Worm (Caenorhabditis elegans) whole organism, L1 larva: Measurements from ENCODE around the gene str-12.

Experiments used
- C04F5.9 ChIP-seq: sonication (generic microtip); optimal IDR thresholded peaks from 2 replicates; lab custom pipeline; 2016; ENCODE audit warnings: missing genetic modification characterization, missing compliant biosample characterization
- C16A3.4 ChIP-seq: fragments of 150-350 bp; optimal IDR thresholded peaks from 2 replicates; lab custom pipeline; 2014; ENCODE audit warnings: missing biosample characterization, missing genetic modification characterization
- C34B4.2 ChIP-seq: sonication (generic microtip); optimal IDR thresholded peaks from 2 replicates; lab custom pipeline; 2017; ENCODE audit warnings: mild to moderate bottlenecking, missing genetic modification characterization, missing compliant biosample characterization
- F16B12.6 ChIP-seq: fragments of 150-350 bp; optimal IDR thresholded peaks from 2 replicates; lab custom pipeline; 2014; ENCODE audit warnings: missing biosample characterization, missing genetic modification characterization
- Y116A8C.19 ChIP-seq: sonication (generic microtip); optimal IDR thresholded peaks from 2 replicates; lab custom pipeline; 2016; ENCODE audit warnings: missing compliant biosample characterization, missing genetic modification characterization, borderline replicate concordance
- aha-1 ChIP-seq: fragments of 150-350 bp; optimal IDR thresholded peaks from 2 replicates; lab custom pipeline; 2014; ENCODE audit warnings: missing biosample characterization, missing genetic modification characterization
- aly-2 ChIP-seq: fragments of 150-350 bp; optimal IDR thresholded peaks from 2 replicates; lab custom pipeline; 2014; ENCODE audit warnings: missing biosample characterization, missing genetic modification characterization
- blmp-1 ChIP-seq: fragments of 150-350 bp; optimal IDR thresholded peaks from 2 replicates; lab custom pipeline; 2014; ENCODE audit warnings: missing biosample characterization, missing genetic modification characterization
- ceh-82 ChIP-seq, 3 experiments: fragments of 150-350 bp in 1 of 3; sonication (generic microtip) in 2 of 3; optimal IDR thresholded peaks; 2 replicates each; lab custom pipeline; 2014 to 2017; ENCODE audit warnings: missing biosample characterization in 3 of 3, missing genetic modification characterization in 3 of 3
- ceh-88 ChIP-seq: fragments of 200-800 bp; sonication (Bioruptor generic); IDR thresholded peaks from 2 replicates; pipeline ENCODE4 v1.3.6; 2022; ENCODE audit warnings: missing genetic modification characterization, missing compliant biosample characterization
- ceh-90 ChIP-seq: sonication (generic microtip); optimal IDR thresholded peaks from 2 replicates; lab custom pipeline; 2016; ENCODE audit warnings: missing genetic modification characterization, missing compliant biosample characterization
- dpl-1 ChIP-seq, 3 experiments: fragments of 150-350 bp in 2 of 3; sonication (generic microtip) in 1 of 3; optimal IDR thresholded peaks; 2 replicates each; lab custom pipeline; 2014 to 2017; ENCODE audit warnings: missing biosample characterization in 3 of 3, missing genetic modification characterization in 3 of 3, missing genetic modification reagents in 3 of 3
- efl-1 ChIP-seq, 4 experiments: fragments of 150-350 bp; optimal IDR thresholded peaks in 3 of 4; peaks in 1 of 4; 1 replicate in 1 of 4; 2 replicates in 3 of 4; lab custom pipeline; 2014; ENCODE audit warnings: missing biosample characterization in 2 of 4, missing genetic modification characterization in 2 of 4, missing genetic modification reagents in 2 of 4
- efl-3 ChIP-seq: fragments of 200-800 bp; sonication (Bioruptor generic); optimal IDR thresholded peaks from 2 replicates; lab custom pipeline; 2018; ENCODE audit warnings: mild to moderate bottlenecking, missing genetic modification characterization, missing compliant biosample characterization
- egl-13 ChIP-seq: sonication (generic microtip); optimal IDR thresholded peaks from 2 replicates; lab custom pipeline; 2016; ENCODE audit warnings: missing genotype, missing genetic modification reagents, missing genetic modification characterization, missing compliant biosample characterization
- egl-27 ChIP-seq, 2 experiments: fragments of 150-350 bp in 1 of 2; sonication (generic microtip); optimal IDR thresholded peaks; 3 replicates each; lab custom pipeline; 2017 to 2018; ENCODE audit warnings: missing biosample characterization in 2 of 2, missing genetic modification characterization in 2 of 2, missing genetic modification reagents in 2 of 2
- elt-2 ChIP-seq: sonication (generic microtip); optimal IDR thresholded peaks from 2 replicates; lab custom pipeline; 2016; ENCODE audit warnings: missing genetic modification characterization, mild to moderate bottlenecking, inconsistent platforms, missing compliant biosample characterization, missing genetic modification reagents
- elt-3 ChIP-seq, 6 experiments: fragments of 150-350 bp in 1 of 6; sonication (generic microtip); optimal IDR thresholded peaks; 2 replicates each; lab custom pipeline; 2017 to 2018; ENCODE audit warnings: missing biosample characterization in 6 of 6, missing genetic modification characterization in 6 of 6, inconsistent platforms in 1 of 6
- fos-1 ChIP-seq: fragments of 150-350 bp; optimal IDR thresholded peaks from 2 replicates; lab custom pipeline; 2014; ENCODE audit warnings: missing biosample characterization, missing genetic modification characterization
- hlh-17 ChIP-seq: fragments of 200-800 bp; sonication (Bioruptor generic); optimal IDR thresholded peaks from 2 replicates; lab custom pipeline; 2018; ENCODE audit warnings: missing genetic modification characterization, mild to moderate bottlenecking, missing compliant biosample characterization, moderate library complexity, borderline replicate concordance
- hlh-4 ChIP-seq: sonication (generic microtip); optimal IDR thresholded peaks from 2 replicates; lab custom pipeline; 2016; ENCODE audit warnings: mild to moderate bottlenecking, missing genetic modification characterization, missing compliant biosample characterization
- hpl-2 ChIP-seq: fragments of 150-350 bp; optimal IDR thresholded peaks from 2 replicates; lab custom pipeline; 2014; ENCODE audit warnings: missing biosample characterization, missing genetic modification reagents, missing genetic modification characterization
- irx-1 ChIP-seq: sonication (generic microtip); optimal IDR thresholded peaks from 2 replicates; lab custom pipeline; 2016; ENCODE audit warnings: missing genetic modification characterization, missing compliant biosample characterization
- isw-1 ChIP-seq: fragments of 200-800 bp; sonication (Bioruptor generic); IDR thresholded peaks from 2 replicates; pipeline ENCODE4 v1.3.6; 2022; ENCODE audit warnings: missing genetic modification characterization, missing compliant biosample characterization
- lin-13 ChIP-seq: fragments of 150-350 bp; optimal IDR thresholded peaks from 2 replicates; lab custom pipeline; 2014; ENCODE audit warnings: missing biosample characterization, missing genetic modification reagents, missing genetic modification characterization
- lin-14 ChIP-seq: fragments of 200-800 bp; sonication (Bioruptor generic); optimal IDR thresholded peaks from 2 replicates; lab custom pipeline; 2018; ENCODE audit warnings: mild to moderate bottlenecking, missing genetic modification characterization, moderate library complexity, missing compliant biosample characterization
- lsy-2 ChIP-seq, 2 experiments: fragments of 150-350 bp; optimal IDR thresholded peaks; 2 replicates each; lab custom pipeline; 2014; ENCODE audit warnings: missing biosample characterization in 2 of 2, missing genetic modification characterization in 2 of 2
- mdl-1 ChIP-seq, 2 experiments: fragments of 150-350 bp; optimal IDR thresholded peaks; 2 replicates each; lab custom pipeline; 2014 to 2017; ENCODE audit warnings: missing biosample characterization in 2 of 2, missing genetic modification characterization in 2 of 2, inconsistent platforms in 1 of 2
- mef-2 ChIP-seq: fragments of 150-350 bp; optimal IDR thresholded peaks from 2 replicates; lab custom pipeline; 2014; ENCODE audit warnings: missing biosample characterization, missing genetic modification characterization
- nhr-11 ChIP-seq: fragments of 150-350 bp; optimal IDR thresholded peaks from 2 replicates; lab custom pipeline; 2014; ENCODE audit warnings: missing biosample characterization, missing genetic modification characterization
- nhr-19 ChIP-seq: fragments of 200-800 bp; sonication (Bioruptor generic); conservative IDR thresholded peaks from 2 replicates; pipeline ENCODE4 v1.3.6; 2022; ENCODE audit warnings: missing genetic modification characterization, missing compliant biosample characterization
- nhr-20 ChIP-seq: sonication (generic microtip); optimal IDR thresholded peaks from 2 replicates; lab custom pipeline; 2016; ENCODE audit warnings: mild to moderate bottlenecking, missing genetic modification characterization, missing compliant biosample characterization
- nhr-237 ChIP-seq: fragments of 150-350 bp; optimal IDR thresholded peaks from 2 replicates; lab custom pipeline; 2014; ENCODE audit warnings: missing biosample characterization, missing genetic modification characterization
- nhr-28 ChIP-seq: fragments of 150-350 bp; optimal IDR thresholded peaks from 2 replicates; lab custom pipeline; 2014; ENCODE audit warnings: missing biosample characterization, missing genetic modification characterization
- nhr-47 ChIP-seq: sonication (generic microtip); optimal IDR thresholded peaks from 2 replicates; lab custom pipeline; 2016; ENCODE audit warnings: mild to moderate bottlenecking, missing genetic modification characterization, moderate library complexity, missing compliant biosample characterization
- nhr-71 ChIP-seq: sonication (generic microtip); optimal IDR thresholded peaks from 2 replicates; lab custom pipeline; 2016; ENCODE audit warnings: mild to moderate bottlenecking, missing genetic modification characterization, moderate library complexity, missing compliant biosample characterization
- nhr-77 ChIP-seq: fragments of 150-350 bp; optimal IDR thresholded peaks from 2 replicates; lab custom pipeline; 2014; ENCODE audit warnings: missing biosample characterization, missing genetic modification characterization
- nhr-84 ChIP-seq: sonication (generic microtip); optimal IDR thresholded peaks from 2 replicates; lab custom pipeline; 2017; ENCODE audit warnings: missing biosample characterization, missing genetic modification characterization
- nhr-90 ChIP-seq: sonication (generic microtip); optimal IDR thresholded peaks from 2 replicates; lab custom pipeline; 2016; ENCODE audit warnings: mild to moderate bottlenecking, missing genetic modification characterization, missing compliant biosample characterization; ENCODE audit not compliant: poor library complexity
- pag-3 ChIP-seq: sonication (generic microtip); optimal IDR thresholded peaks from 2 replicates; lab custom pipeline; 2017; ENCODE audit warnings: missing genetic modification characterization, mild to moderate bottlenecking, missing compliant biosample characterization, antibody characterized with exemption, borderline replicate concordance; ENCODE audit not compliant: insufficient read depth
- pax-3 ChIP-seq: fragments of 200-800 bp; sonication (Bioruptor generic); optimal IDR thresholded peaks from 2 replicates; lab custom pipeline; 2018; ENCODE audit warnings: mild to moderate bottlenecking, missing genetic modification characterization, moderate library complexity, missing compliant biosample characterization
- sox-4 ChIP-seq: sonication (generic microtip); optimal IDR thresholded peaks from 2 replicates; lab custom pipeline; 2016; ENCODE audit warnings: missing genetic modification characterization, missing compliant biosample characterization
- sptf-1 ChIP-seq: fragments of 150-350 bp; optimal IDR thresholded peaks from 2 replicates; lab custom pipeline; 2014; ENCODE audit warnings: missing biosample characterization, missing genetic modification characterization
- tbx-2 ChIP-seq: sonication (generic microtip); optimal IDR thresholded peaks from 2 replicates; lab custom pipeline; 2016; ENCODE audit warnings: missing genetic modification characterization, missing compliant biosample characterization
- unc-130 ChIP-seq: fragments of 150-350 bp; optimal IDR thresholded peaks from 2 replicates; lab custom pipeline; 2017; ENCODE audit warnings: missing biosample characterization, missing genetic modification characterization, inconsistent platforms
- unc-62 ChIP-seq: fragments of 150-350 bp; optimal IDR thresholded peaks from 2 replicates; lab custom pipeline; 2014; ENCODE audit warnings: missing biosample characterization, missing genetic modification reagents, missing genetic modification characterization
- zag-1 ChIP-seq: fragments of 150-350 bp; optimal IDR thresholded peaks from 2 replicates; lab custom pipeline; 2014; ENCODE audit warnings: missing biosample characterization, missing genetic modification characterization
- ztf-11 ChIP-seq, 2 experiments: sonication (generic microtip); optimal IDR thresholded peaks; 2 replicates each; lab custom pipeline; 2016 to 2017; ENCODE audit warnings: missing genetic modification characterization in 2 of 2, missing biosample characterization in 1 of 2, missing compliant biosample characterization in 1 of 2
- ztf-4 ChIP-seq: fragments of 150-350 bp; optimal IDR thresholded peaks from 2 replicates; lab custom pipeline; 2014; ENCODE audit warnings: missing biosample characterization, missing genetic modification characterization

str-12 gene

DNA sequence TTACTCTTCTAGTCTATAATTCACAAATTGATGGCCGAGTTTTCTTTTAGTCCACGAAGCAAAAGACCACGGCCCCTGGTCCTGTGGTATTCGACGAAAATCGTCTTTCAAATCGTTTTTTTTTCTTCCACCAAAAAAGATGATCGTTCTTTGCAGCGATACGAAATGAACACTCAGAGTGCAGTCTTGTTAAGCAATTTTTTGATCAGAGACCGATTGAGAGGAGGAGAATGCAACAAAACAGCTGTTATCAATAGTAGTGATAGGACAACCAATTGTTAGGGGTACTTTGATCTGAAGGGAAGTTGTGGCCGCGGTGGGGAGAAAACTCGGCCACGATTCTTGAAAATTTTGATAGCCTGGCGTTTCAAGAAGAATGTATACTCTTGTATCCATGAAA, 46.7 kb upstream of the str-12 start (continued):
- TF ChIP-seq nhr-77 (tag; lab: Kevin White, UChicago) (no peak), nhr-47 (tag; lab: Kevin White, UChicago) (peak; percentile 40), C34B4.2 (no peak), C16A3.4 (peak; percentile 18), sptf-1 (no peak), nhr-19 (peak; percentile 98), nhr-71 (tag; lab: Kevin White, UChicago) (peak; percentile 86), F16B12.6 (tag; lab: Kevin White, UChicago) (no peak), elt-3 (tag; optimal IDR thresholded peaks at IDR 0.05; lab: Kevin White, UChicago) (peak in 4 of 6 experiments; percentile 48 to 90 (median 60)), ztf-4 (peak; percentile 59), unc-62 (GFP tag; lab: Kevin White, UChicago) (no peak), lin-14 (GFP tag; lab: Kevin White, UChicago) (peak; percentile 72), unc-130 (tag; lab: Kevin White, UChicago) (peak; percentile 52), ztf-11 (tag; optimal IDR thresholded peaks at IDR 0.05; lab: Kevin White, UChicago) (no peak), aha-1 (tag; lab: Kevin White, UChicago) (no peak), C04F5.9 (no peak), zag-1 (tag; lab: Kevin White, UChicago) (no peak), hlh-17 (GFP tag; lab: Kevin White, UChicago) (no peak), nhr-90 (tag; lab: Kevin White, UChicago) (peak; percentile 35), efl-1 (optimal IDR thresholded peaks at IDR 0.05; lab: Kevin White, UChicago) (peak in 1 of 2 experiments; percentile 35), efl-1 (GFP tag; optimal IDR thresholded peaks at IDR 0.05 in 1 of 2; lab: Kevin White, UChicago) (peak; percentile 23 to 82), egl-13 (tag; lab: Kevin White, UChicago) (no peak), isw-1 (GFP tag; lab: Robert Waterston, UW) (no peak), hpl-2 (GFP tag; lab: Kevin White, UChicago) (no peak), efl-3 (GFP tag; lab: Kevin White, UChicago) (no peak), nhr-20 (tag; lab: Kevin White, UChicago) (peak; percentile 93), pag-3 (tag; lab: Kevin White, UChicago) (no peak), ceh-88 (GFP tag; lab: Robert Waterston, UW) (no peak), lsy-2 (tag; optimal IDR thresholded peaks at IDR 0.05; lab: Kevin White, UChicago) (peak; percentile 36 to 48), elt-2 (tag; lab: Kevin White, UChicago) (peak; percentile 64), blmp-1 (tag; lab: Kevin White, UChicago) (peak; percentile 43), irx-1 (tag; lab: Kevin White, UChicago) (no peak), tbx-2 (peak; percentile 45), nhr-237 (tag; lab: Kevin White, UChicago) (no peak), nhr-84 (tag; lab: Kevin White, UChicago) (no peak), egl-27 (tag; optimal IDR thresholded peaks at IDR 0.05; lab: Kevin White, UChicago) (no peak)

DNA sequence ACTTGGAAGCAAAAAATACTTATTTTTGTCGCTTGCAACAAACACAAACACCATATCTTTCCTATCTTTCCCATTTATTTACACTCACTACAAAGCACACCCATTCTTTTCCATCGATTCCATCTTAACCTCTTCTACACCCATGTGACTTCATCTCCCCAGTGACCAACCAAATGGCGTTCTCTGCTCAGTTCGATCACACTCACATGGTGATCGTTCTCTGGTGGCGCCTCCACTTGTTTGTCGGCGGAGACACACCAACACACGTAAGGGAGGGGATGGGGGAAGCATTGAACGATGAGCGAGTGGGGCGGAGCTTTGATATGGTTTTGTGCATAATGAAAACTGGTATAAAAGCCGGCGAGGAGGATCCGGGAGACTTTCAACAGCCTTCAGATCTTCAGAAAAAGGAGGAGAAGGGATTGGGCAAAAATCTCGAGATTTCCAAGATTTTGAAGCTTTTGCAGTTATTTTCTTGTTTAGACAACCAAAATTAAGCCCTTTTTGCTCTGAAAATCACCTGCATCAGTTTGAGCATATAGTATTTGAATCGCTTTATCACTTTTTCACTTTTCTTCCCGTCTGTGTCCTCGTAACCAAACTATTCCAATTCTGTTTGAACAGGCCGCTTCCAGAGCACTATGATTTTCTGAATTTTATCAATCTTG, 44.0 kb upstream of the str-12 start:
- TF ChIP-seq pax-3 (tag; lab: Kevin White, UChicago) (peak; percentile 7), elt-2 (tag; lab: Kevin White, UChicago) (peak; percentile 86), hlh-4 (tag; lab: Kevin White, UChicago) (no peak), mdl-1 (tag; optimal IDR thresholded peaks at IDR 0.05; lab: Kevin White, UChicago) (peak in 1 of 2 experiments; percentile 99), aha-1 (tag; lab: Kevin White, UChicago) (peak; percentile 0), ztf-11 (tag; optimal IDR thresholded peaks at IDR 0.05; lab: Kevin White, UChicago) (peak in 1 of 2 experiments; percentile 48), unc-130 (tag; lab: Kevin White, UChicago) (peak; percentile 99), lin-13 (GFP tag; lab: Kevin White, UChicago) (peak; percentile 74), lsy-2 (tag; optimal IDR thresholded peaks at IDR 0.05; lab: Kevin White, UChicago) (peak; percentile 76 to 87), fos-1 (peak; percentile 2), tbx-2 (peak; percentile 89), aly-2 (no peak), mef-2 (tag; lab: Kevin White, UChicago) (peak; percentile 64), ceh-82 (tag; optimal IDR thresholded peaks at IDR 0.05; lab: Kevin White, UChicago) (peak in 1 of 3 experiments; percentile 44), ceh-90 (tag; lab: Kevin White, UChicago) (no peak), Y116A8C.19 (no peak), C16A3.4 (peak; percentile 93), nhr-11 (peak; percentile 67), sox-4 (tag; lab: Kevin White, UChicago) (peak; percentile 67), ceh-88 (GFP tag; lab: Robert Waterston, UW) (peak; percentile 53; the same call in 1 of the 2 replicates), nhr-28 (tag; lab: Kevin White, UChicago) (no peak), dpl-1 (GFP tag; optimal IDR thresholded peaks at IDR 0.05; lab: Kevin White, UChicago) (peak; percentile 50 to 72 (median 66))
